Worm (Caenorhabditis elegans) whole organism, L2 larva: Measurements from ENCODE around the gene mip-2.

Experiments
- C34F6.9 ChIP-seq: fragments of 150-350 bp; optimal IDR thresholded peaks from 2 replicates; lab custom pipeline; 2014; ENCODE audit warnings: missing biosample characterization, missing genetic modification characterization
- F13H6.1 ChIP-seq: sonication (generic microtip); optimal IDR thresholded peaks from 2 replicates; lab custom pipeline; 2016; ENCODE audit warnings: missing genetic modification characterization, missing compliant biosample characterization
- R02D3.7 ChIP-seq: fragments of 150-350 bp; optimal IDR thresholded peaks from 2 replicates; lab custom pipeline; 2014; ENCODE audit warnings: missing biosample characterization, missing genetic modification characterization
- Y55F3AM.14 ChIP-seq: fragments of 200-800 bp; sonication (Bioruptor generic); optimal IDR thresholded peaks from 2 replicates; lab custom pipeline; 2018; ENCODE audit warnings: mild to moderate bottlenecking, missing genetic modification characterization, missing compliant biosample characterization
- ZK546.5 ChIP-seq: sonication (generic microtip); optimal IDR thresholded peaks from 2 replicates; lab custom pipeline; 2017; ENCODE audit warnings: missing biosample characterization, missing genetic modification characterization
- alr-1 ChIP-seq: fragments of 150-350 bp; optimal IDR thresholded peaks from 2 replicates; lab custom pipeline; 2014; ENCODE audit warnings: missing biosample characterization, missing genetic modification characterization
- aly-2 ChIP-seq: fragments of 150-350 bp; optimal IDR thresholded peaks from 2 replicates; lab custom pipeline; 2014; ENCODE audit warnings: missing biosample characterization, missing genetic modification characterization
- ama-1 ChIP-seq: fragments of 150-350 bp; optimal IDR thresholded peaks from 2 replicates; lab custom pipeline; 2018; ENCODE audit warnings: inconsistent platforms
- blmp-1 ChIP-seq: sonication (generic microtip); optimal IDR thresholded peaks from 2 replicates; lab custom pipeline; 2017; ENCODE audit warnings: missing genetic modification characterization, mild to moderate bottlenecking, missing compliant biosample characterization, antibody characterized with exemption, moderate library complexity; ENCODE audit not compliant: insufficient read depth
- ceh-16 ChIP-seq: fragments of 150-350 bp; optimal IDR thresholded peaks from 2 replicates; lab custom pipeline; 2014; ENCODE audit warnings: missing biosample characterization, missing genetic modification characterization
- ceh-82 ChIP-seq: fragments of 150-350 bp; optimal IDR thresholded peaks from 2 replicates; lab custom pipeline; 2014; ENCODE audit warnings: missing biosample characterization, missing genetic modification characterization
- crh-2 ChIP-seq: sonication (generic microtip); optimal IDR thresholded peaks from 2 replicates; lab custom pipeline; 2017; ENCODE audit warnings: missing biosample characterization, missing genetic modification characterization
- dmd-4 ChIP-seq: sonication (generic microtip); optimal IDR thresholded peaks from 2 replicates; lab custom pipeline; 2017; ENCODE audit warnings: missing biosample characterization, missing genetic modification characterization
- egl-27 ChIP-seq: sonication (generic microtip); optimal IDR thresholded peaks from 3 replicates; lab custom pipeline; 2017; ENCODE audit warnings: missing biosample characterization, missing genetic modification reagents, missing genetic modification characterization
- elt-3 ChIP-seq: sonication (generic microtip); optimal IDR thresholded peaks from 2 replicates; lab custom pipeline; 2017; ENCODE audit warnings: missing biosample characterization, missing genetic modification characterization
- fos-1 ChIP-seq: fragments of 150-350 bp; optimal IDR thresholded peaks from 2 replicates; lab custom pipeline; 2014; ENCODE audit warnings: missing biosample characterization, missing genetic modification characterization
- gmeb-1 ChIP-seq: fragments of 150-350 bp; optimal IDR thresholded peaks from 2 replicates; lab custom pipeline; 2014; ENCODE audit warnings: missing biosample characterization, missing genetic modification characterization
- lin-11 ChIP-seq: fragments of 150-350 bp; sonication (generic microtip); optimal IDR thresholded peaks from 2 replicates; lab custom pipeline; 2014; ENCODE audit warnings: missing biosample characterization, missing genetic modification characterization, inconsistent platforms, mixed read lengths
- lin-39 ChIP-seq: fragments of 150-350 bp; optimal IDR thresholded peaks from 2 replicates; lab custom pipeline; 2014; ENCODE audit warnings: missing biosample characterization, missing genetic modification reagents, missing genetic modification characterization
- lsy-2 ChIP-seq, 2 experiments: fragments of 150-350 bp in 1 of 2; sonication (generic microtip) in 1 of 2; optimal IDR thresholded peaks; 2 replicates each; lab custom pipeline; 2014 to 2017; ENCODE audit warnings: missing biosample characterization in 2 of 2, missing genetic modification characterization in 2 of 2
- mbf-1 ChIP-seq: sonication (generic microtip); optimal IDR thresholded peaks from 2 replicates; lab custom pipeline; 2017; ENCODE audit warnings: missing biosample characterization, missing genetic modification characterization
- mdl-1 ChIP-seq, 2 experiments: fragments of 150-350 bp in 1 of 2; sonication (generic microtip) in 1 of 2; optimal IDR thresholded peaks; 2 replicates each; lab custom pipeline; 2017; ENCODE audit warnings: missing biosample characterization in 2 of 2, missing genetic modification characterization in 2 of 2
- nhr-10 ChIP-seq: sonication (generic microtip); optimal IDR thresholded peaks from 2 replicates; lab custom pipeline; 2017; ENCODE audit warnings: missing biosample characterization, missing genetic modification characterization
- nhr-11 ChIP-seq: fragments of 150-350 bp; optimal IDR thresholded peaks from 2 replicates; lab custom pipeline; 2014; ENCODE audit warnings: missing biosample characterization, missing genetic modification characterization
- nhr-12 ChIP-seq: fragments of 150-350 bp; optimal IDR thresholded peaks from 2 replicates; lab custom pipeline; 2014; ENCODE audit warnings: missing biosample characterization, missing genetic modification characterization
- nhr-129 ChIP-seq: fragments of 150-350 bp; optimal IDR thresholded peaks from 2 replicates; lab custom pipeline; 2014; ENCODE audit warnings: missing biosample characterization, missing genetic modification characterization
- nhr-21 ChIP-seq: fragments of 150-350 bp; optimal IDR thresholded peaks from 2 replicates; lab custom pipeline; 2014; ENCODE audit warnings: missing biosample characterization, missing genetic modification characterization
- nhr-237 ChIP-seq: fragments of 150-350 bp; optimal IDR thresholded peaks from 2 replicates; lab custom pipeline; 2014; ENCODE audit warnings: missing biosample characterization, missing genetic modification characterization
- nhr-6 ChIP-seq: fragments of 150-350 bp; optimal IDR thresholded peaks from 2 replicates; lab custom pipeline; 2014; ENCODE audit warnings: missing biosample characterization, missing genetic modification characterization
- peb-1 ChIP-seq: fragments of 150-350 bp; optimal IDR thresholded peaks from 2 replicates; lab custom pipeline; 2014; ENCODE audit warnings: missing biosample characterization, missing genetic modification characterization
- sem-4 ChIP-seq: fragments of 150-350 bp; optimal IDR thresholded peaks from 2 replicates; lab custom pipeline; 2014; ENCODE audit warnings: missing biosample characterization, missing genetic modification reagents, missing genetic modification characterization
- skn-1 ChIP-seq: sonication (generic microtip); optimal IDR thresholded peaks from 2 replicates; lab custom pipeline; 2017; ENCODE audit warnings: missing biosample characterization, missing genetic modification characterization
- sma-3 ChIP-seq: sonication (generic microtip); optimal IDR thresholded peaks from 2 replicates; lab custom pipeline; 2016; ENCODE audit warnings: missing genetic modification reagents, missing genetic modification characterization, missing compliant biosample characterization
- sma-9 ChIP-seq, 2 experiments: fragments of 150-350 bp in 1 of 2; sonication (generic microtip) in 1 of 2; optimal IDR thresholded peaks; 2 replicates each; lab custom pipeline; 2014 to 2016; ENCODE audit warnings: missing genetic modification characterization in 2 of 2, mild to moderate bottlenecking in 1 of 2, missing biosample characterization in 1 of 2, missing compliant biosample characterization in 1 of 2, missing genetic modification reagents in 1 of 2, moderate library complexity in 1 of 2
- snpc-4 ChIP-seq: fragments of 150-350 bp; optimal IDR thresholded peaks from 2 replicates; lab custom pipeline; 2014; ENCODE audit warnings: missing biosample characterization, missing genetic modification characterization
- unc-39 ChIP-seq: fragments of 150-350 bp; optimal IDR thresholded peaks from 2 replicates; lab custom pipeline; 2014; ENCODE audit warnings: missing biosample characterization, missing genetic modification characterization
- unc-55 ChIP-seq: fragments of 150-350 bp; sonication (generic microtip); optimal IDR thresholded peaks from 3 replicates; lab custom pipeline; 2014; ENCODE audit warnings: missing biosample characterization, missing genetic modification reagents, missing genetic modification characterization
- zag-1 ChIP-seq: fragments of 150-350 bp; optimal IDR thresholded peaks from 2 replicates; lab custom pipeline; 2014; ENCODE audit warnings: missing biosample characterization, missing genetic modification characterization
- ztf-1 ChIP-seq: fragments of 200-800 bp; sonication (Bioruptor generic); conservative IDR thresholded peaks from 2 replicates; pipeline ENCODE4 v1.3.6; 2022; ENCODE audit warnings: missing genetic modification characterization, missing compliant biosample characterization
- ztf-11 ChIP-seq: sonication (generic microtip); optimal IDR thresholded peaks from 2 replicates; lab custom pipeline; 2017; ENCODE audit warnings: missing biosample characterization, missing genetic modification characterization
- ztf-4 ChIP-seq: fragments of 150-350 bp; optimal IDR thresholded peaks from 2 replicates; lab custom pipeline; 2014; ENCODE audit warnings: missing biosample characterization, missing genetic modification characterization

The mip-2 gene

ce11 chrV:13671911-13672639 lies at the start of gene mip-2, which contains the start of gene F58G11.4:
TSS of gene mip-2 (minus strand) at chrV:13671958.
TSS of gene F58G11.4 (plus strand) at chrV:13672589.
- TF ChIP-seq R02D3.7 (no peak), dmd-4 (no peak), nhr-21 (no peak), nhr-237 (tag; lab: Kevin White, UChicago) (no peak), mbf-1 (tag; lab: Kevin White, UChicago) (no peak), aly-2 (tag; lab: Kevin White, UChicago) (no peak), unc-55 (GFP tag; lab: Kevin White, UChicago) (no peak), ceh-16 (tag; lab: Kevin White, UChicago) (no peak), blmp-1 (tag; lab: Kevin White, UChicago) (no peak), peb-1 (no peak), ztf-11 (no peak), sem-4 (tag; lab: Kevin White, UChicago) (no peak)

- TF ChIP-seq fos-1 (peak; percentile 88), sma-3 (GFP tag; lab: Kevin White, UChicago) (no peak), sma-9 (GFP tag; optimal IDR thresholded peaks at IDR 0.05; lab: Kevin White, UChicago) (peak; percentile 56), sma-9 (tag; optimal IDR thresholded peaks at IDR 0.05; lab: Kevin White, UChicago) (no peak), gmeb-1 (tag; lab: Kevin White, UChicago) (peak; percentile 34)
Observed at ce11 chrV:13716531-13716930, 44.8 kb upstream of the mip-2 start, which contains the start of gene T01D3.6. TSS of gene T01D3.6 (plus strand) at chrV:13716824.

DNA sequence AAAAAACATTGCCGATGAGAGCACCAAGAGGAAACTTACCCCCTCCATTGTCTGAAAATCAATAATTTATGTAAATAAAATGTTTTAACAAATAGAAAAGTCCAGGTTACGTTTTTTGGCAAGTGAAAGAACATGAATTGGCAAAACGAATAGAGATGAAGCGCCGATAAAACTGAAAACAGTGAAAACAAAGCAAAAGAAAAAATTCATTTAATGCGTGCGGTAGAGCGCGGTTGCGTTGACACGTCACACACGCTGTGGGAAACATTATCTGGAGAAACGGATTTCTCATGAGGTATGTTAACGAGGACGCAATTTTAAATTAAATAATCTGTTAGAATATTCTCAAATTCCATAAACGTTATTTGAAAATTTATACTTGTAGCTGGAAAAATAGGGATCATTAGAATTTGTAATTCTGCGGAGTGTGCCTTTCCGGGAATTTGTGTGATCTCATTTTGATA lies 43.5 kb upstream of the mip-2 start, which contains the start of gene zipt-9:
zipt-9 (minus strand) TSS at position 51 of the 464 bp plus-strand sequence.
- no peak for TF ChIP-seq nhr-10 (tag; lab: Kevin White, UChicago)
- TF ChIP-seq sma-3 (GFP tag; lab: Kevin White, UChicago): peak; percentile 94
- no peak for TF ChIP-seq mbf-1 (tag; lab: Kevin White, UChicago)
- peak; percentile 41 for TF ChIP-seq ceh-82 (tag; lab: Kevin White, UChicago)
- TF ChIP-seq snpc-4 (tag; lab: Kevin White, UChicago): peak; percentile 10
- no peak for TF ChIP-seq ceh-16 (tag; lab: Kevin White, UChicago)
- TF ChIP-seq mdl-1 (tag; optimal IDR thresholded peaks at IDR 0.05; lab: Kevin White, UChicago): no peak
- no peak for TF ChIP-seq ztf-4 (tag; lab: Kevin White, UChicago)
- peak; percentile 89 for TF ChIP-seq crh-2 (tag; lab: Kevin White, UChicago)
- TF ChIP-seq nhr-12 (tag; lab: Kevin White, UChicago): no peak
- TF ChIP-seq sem-4 (tag; lab: Kevin White, UChicago): peak; percentile 53
- TF ChIP-seq nhr-11 (tag; lab: Kevin White, UChicago): no peak
- TF ChIP-seq peb-1: no peak
- peak; percentile 84 for TF ChIP-seq sma-9 (GFP tag; optimal IDR thresholded peaks at IDR 0.05; lab: Kevin White, UChicago)
- TF ChIP-seq sma-9 (tag; optimal IDR thresholded peaks at IDR 0.05; lab: Kevin White, UChicago): no peak
- TF ChIP-seq blmp-1 (tag; lab: Kevin White, UChicago): peak; percentile 64
- TF ChIP-seq alr-1 (tag; lab: Kevin White, UChicago): no peak
- peak; percentile 65 for TF ChIP-seq nhr-21
- TF ChIP-seq elt-3 (tag; lab: Kevin White, UChicago): no peak
- TF ChIP-seq ztf-1: no peak
- peak; percentile 90 for TF ChIP-seq unc-55 (GFP tag; lab: Kevin White, UChicago)
- TF ChIP-seq fos-1: peak; percentile 70
- TF ChIP-seq egl-27 (tag; lab: Kevin White, UChicago): peak; percentile 65
- TF ChIP-seq skn-1 (tag; lab: Kevin White, UChicago): no peak
- TF ChIP-seq nhr-6 (tag; lab: Kevin White, UChicago): no peak
- TF ChIP-seq ZK546.5 (tag; lab: Kevin White, UChicago): no peak
- peak; percentile 36 for TF ChIP-seq zag-1 (tag; lab: Kevin White, UChicago)
- TF ChIP-seq F13H6.1: peak; percentile 73
- peak; percentile 77 for TF ChIP-seq nhr-129
- no peak for TF ChIP-seq lin-39 (tag; lab: Kevin White, UChicago)
- no peak for TF ChIP-seq R02D3.7
- no peak for TF ChIP-seq nhr-237 (tag; lab: Kevin White, UChicago)
- no peak for TF ChIP-seq ztf-11
- TF ChIP-seq dmd-4: no peak
- TF ChIP-seq lin-11 (tag; lab: Kevin White, UChicago): peak; percentile 57
- peak; percentile 73 for TF ChIP-seq gmeb-1 (tag; lab: Kevin White, UChicago)
- peak; percentile 20 for TF ChIP-seq Y55F3AM.14 (GFP tag; lab: Kevin White, UChicago)
- TF ChIP-seq lsy-2 (tag; optimal IDR thresholded peaks at IDR 0.05; lab: Kevin White, UChicago): peak; percentile 50 to 86
- TF ChIP-seq unc-39 (tag; lab: Kevin White, UChicago): no peak
- no peak for TF ChIP-seq ama-1 (lab: Kevin White, UChicago)
- peak; percentile 92 for TF ChIP-seq C34F6.9 (tag; lab: Kevin White, UChicago)
